Worm (Caenorhabditis elegans): ENCODE results near the gene nhl-1.
A peak's percentile ranks its signal among the peaks of the same experiment; 100 is the strongest.

The nhl-1 gene

ce11 chrIII:9153809-9154208, at the start of gene nhl-1:
nhl-1 (minus strand) TSS chrIII:9153909.
- no peak for TF ChIP-seq nhr-237 (tag; optimal IDR thresholded peaks at IDR 0.05)
- TF ChIP-seq ztf-4 (tag; optimal IDR thresholded peaks at IDR 0.05), result no peak

ce11 chrIII:9201977-9202376, 48.3 kb upstream of the nhl-1 start:
- no peak for TF ChIP-seq lsy-2 (tag; optimal IDR thresholded peaks at IDR 0.05)
- no peak for TF ChIP-seq lin-11 (tag; optimal IDR thresholded peaks at IDR 0.05)
- TF ChIP-seq crh-2 (tag; optimal IDR thresholded peaks at IDR 0.05), result no peak
- no peak for TF ChIP-seq nhr-237 (tag; optimal IDR thresholded peaks at IDR 0.05)
- TF ChIP-seq ztf-11 (tag; optimal IDR thresholded peaks at IDR 0.05), result no peak
- TF ChIP-seq snpc-4 (tag; optimal IDR thresholded peaks at IDR 0.05), result no peak
- no peak for TF ChIP-seq dmd-4 (tag; optimal IDR thresholded peaks at IDR 0.05)
- TF ChIP-seq R02D3.7 (tag; optimal IDR thresholded peaks at IDR 0.05), result no peak
- no peak for TF ChIP-seq ztf-1 (GFP tag; conservative IDR thresholded peaks at IDR 0.05)
- TF ChIP-seq fos-1 (tag; optimal IDR thresholded peaks at IDR 0.05), result no peak
- no peak for TF ChIP-seq gmeb-1 (tag; optimal IDR thresholded peaks at IDR 0.05)
- no peak for TF ChIP-seq blmp-1 (tag; optimal IDR thresholded peaks at IDR 0.05; ENCODE audit: insufficient read depth)
- no peak for TF ChIP-seq unc-55 (GFP tag; optimal IDR thresholded peaks at IDR 0.05)

- TF ChIP-seq sem-4 (tag; optimal IDR thresholded peaks at IDR 0.05), result no peak
- TF ChIP-seq C34F6.9 (tag; optimal IDR thresholded peaks at IDR 0.05), result no peak
- TF ChIP-seq unc-55 (GFP tag; optimal IDR thresholded peaks at IDR 0.05), result no peak
- TF ChIP-seq lin-39 (tag; optimal IDR thresholded peaks at IDR 0.05), result no peak
- TF ChIP-seq ama-1 (optimal IDR thresholded peaks at IDR 0.05), result no peak
- TF ChIP-seq aly-2 (tag; optimal IDR thresholded peaks at IDR 0.05), result no peak
- no peak for TF ChIP-seq zag-1 (tag; optimal IDR thresholded peaks at IDR 0.05)
- TF ChIP-seq nhr-237 (tag; optimal IDR thresholded peaks at IDR 0.05), result no peak
- no peak for TF ChIP-seq nhr-6 (tag; optimal IDR thresholded peaks at IDR 0.05)
- no peak for TF ChIP-seq lin-13 (GFP tag; optimal IDR thresholded peaks at IDR 0.05)
- no peak for TF ChIP-seq ZK546.5 (tag; optimal IDR thresholded peaks at IDR 0.05)
- no peak for TF ChIP-seq lsy-2 (tag; optimal IDR thresholded peaks at IDR 0.05)
- TF ChIP-seq nhr-77 (tag; optimal IDR thresholded peaks at IDR 0.05), result no peak
- no peak for TF ChIP-seq fos-1 (tag; optimal IDR thresholded peaks at IDR 0.05)
- no peak for TF ChIP-seq sma-9 (GFP tag; optimal IDR thresholded peaks at IDR 0.05)
- TF ChIP-seq sma-9 (tag; optimal IDR thresholded peaks at IDR 0.05), result no peak
These were observed 45.9 kb upstream of the nhl-1 start, which contains the start of gene ZC84.6 for ce11 chrIII:9199605-9200004. ZC84.6 (minus strand) TSS chrIII:9199705.

- peak; percentile 7 for TF ChIP-seq zag-1 (tag; optimal IDR thresholded peaks at IDR 0.05)
- TF ChIP-seq nhr-237 (tag; optimal IDR thresholded peaks at IDR 0.05), result no peak
- no peak for TF ChIP-seq elt-1 (tag; optimal IDR thresholded peaks at IDR 0.05)
- no peak for TF ChIP-seq lin-39 (tag; optimal IDR thresholded peaks at IDR 0.05)
- no peak for TF ChIP-seq unc-39 (tag; optimal IDR thresholded peaks at IDR 0.05)
- no peak for TF ChIP-seq ama-1 (optimal IDR thresholded peaks at IDR 0.05)
- no peak for TF ChIP-seq R02D3.7 (tag; optimal IDR thresholded peaks at IDR 0.05)
- no peak for TF ChIP-seq aly-2 (tag; optimal IDR thresholded peaks at IDR 0.05)
- TF ChIP-seq nhr-77 (tag; optimal IDR thresholded peaks at IDR 0.05), result no peak
- peak; percentile 9 for TF ChIP-seq nhr-21 (tag; optimal IDR thresholded peaks at IDR 0.05)
- no peak for TF ChIP-seq sem-4 (tag; optimal IDR thresholded peaks at IDR 0.05)
- peak; percentile 36 for TF ChIP-seq nhr-129 (tag; optimal IDR thresholded peaks at IDR 0.05)
- TF ChIP-seq egl-27 (tag; optimal IDR thresholded peaks at IDR 0.05), result no peak
- TF ChIP-seq ztf-11 (tag; optimal IDR thresholded peaks at IDR 0.05), result no peak
- TF ChIP-seq sma-3 (GFP tag; optimal IDR thresholded peaks at IDR 0.05), result no peak
- no peak for TF ChIP-seq mab-5 (tag; optimal IDR thresholded peaks at IDR 0.05)
- TF ChIP-seq sma-9 (GFP tag; optimal IDR thresholded peaks at IDR 0.05), result peak; percentile 61
- no peak for TF ChIP-seq sma-9 (tag; optimal IDR thresholded peaks at IDR 0.05)
- TF ChIP-seq skn-1 (tag; optimal IDR thresholded peaks at IDR 0.05), result no peak
- TF ChIP-seq ceh-16 (tag; optimal IDR thresholded peaks at IDR 0.05), result no peak
- TF ChIP-seq F13H6.1 (tag; optimal IDR thresholded peaks at IDR 0.05), result peak; percentile 16
- no peak for TF ChIP-seq mdl-1 (tag; optimal IDR thresholded peaks at IDR 0.05)
- no peak for TF ChIP-seq elt-3 (tag; optimal IDR thresholded peaks at IDR 0.05)
- TF ChIP-seq unc-62 (GFP tag; optimal IDR thresholded peaks at IDR 0.05), result no peak
- TF ChIP-seq ceh-82 (tag; optimal IDR thresholded peaks at IDR 0.05), result no peak
- no peak for TF ChIP-seq mbf-1 (tag; optimal IDR thresholded peaks at IDR 0.05)
- no peak for TF ChIP-seq snpc-4 (tag; optimal IDR thresholded peaks at IDR 0.05)
- TF ChIP-seq lin-11 (tag; optimal IDR thresholded peaks at IDR 0.05), result no peak
- no peak for TF ChIP-seq Y55F3AM.14 (GFP tag; optimal IDR thresholded peaks at IDR 0.05)
- peak; percentile 26 for TF ChIP-seq nhr-6 (tag; optimal IDR thresholded peaks at IDR 0.05)
- TF ChIP-seq fos-1 (tag; optimal IDR thresholded peaks at IDR 0.05), result no peak
- TF ChIP-seq nhr-11 (tag; optimal IDR thresholded peaks at IDR 0.05), result no peak
- no peak for TF ChIP-seq dmd-4 (tag; optimal IDR thresholded peaks at IDR 0.05)
- TF ChIP-seq nhr-23 (tag; optimal IDR thresholded peaks at IDR 0.05), result no peak
- TF ChIP-seq ztf-4 (tag; optimal IDR thresholded peaks at IDR 0.05), result no peak
- no peak for TF ChIP-seq peb-1 (tag; optimal IDR thresholded peaks at IDR 0.05)
- no peak for TF ChIP-seq nhr-25 (tag; optimal IDR thresholded peaks at IDR 0.05)
- no peak for TF ChIP-seq ztf-1 (GFP tag; conservative IDR thresholded peaks at IDR 0.05)
- no peak for TF ChIP-seq lin-13 (GFP tag; optimal IDR thresholded peaks at IDR 0.05)
- TF ChIP-seq crh-2 (tag; optimal IDR thresholded peaks at IDR 0.05), result no peak
- TF ChIP-seq C34F6.9 (tag; optimal IDR thresholded peaks at IDR 0.05), result peak; percentile 59
These were observed 37.4 kb upstream of the nhl-1 start, which contains the start of gene cls-3 for ce11 chrIII:9191091-9191490. cls-3 (minus strand) TSS chrIII:9191109.

All from whole organism, L2 larva.